Worm (Caenorhabditis elegans): ENCODE measurements around the gene best-4.

best-4 gene

DNA sequence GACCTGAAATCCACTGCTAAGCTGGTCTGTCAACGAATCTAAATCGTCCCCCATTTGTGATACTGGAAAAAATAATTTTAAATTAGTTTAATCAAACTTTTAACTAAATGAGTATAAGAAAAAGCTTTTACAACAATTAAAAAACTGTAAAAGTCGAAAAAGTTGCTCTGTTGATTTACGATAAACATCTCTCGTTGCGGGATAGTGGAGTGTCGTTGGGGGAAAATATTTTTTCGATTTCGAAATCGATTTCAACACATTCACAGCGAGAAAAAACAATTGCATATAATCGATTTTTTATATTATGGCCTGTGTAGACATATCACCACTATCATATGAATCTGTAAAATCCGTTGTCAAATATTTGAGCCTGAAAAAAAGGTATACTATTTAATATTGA is 19.8 kb upstream of the best-4 start, which contains the start of the genes F23F1.5 and fbxc-54:
Gene F23F1.5 (minus strand): TSS at position 64 of the 400 bp plus-strand sequence.
Gene fbxc-54 (plus strand): TSS at position 199 of the 400 bp plus-strand sequence.
- TF ChIP-seq unc-130 (tag; optimal IDR thresholded peaks at IDR 0.05): no peak
- TF ChIP-seq efl-1 (optimal IDR thresholded peaks at IDR 0.05): peak; percentile 29 to 51
- TF ChIP-seq efl-1 (GFP tag; optimal IDR thresholded peaks at IDR 0.05 in 1 of 2): peak; percentile 44 to 77
- no peak for TF ChIP-seq mdl-1 (tag; optimal IDR thresholded peaks at IDR 0.05)
- peak; percentile 17 for TF ChIP-seq F16B12.6 (tag; optimal IDR thresholded peaks at IDR 0.05)
- TF ChIP-seq lin-35 (GFP tag; optimal IDR thresholded peaks at IDR 0.05): peak; percentile 16 to 55
- peak; percentile 2 for TF ChIP-seq nhr-47 (tag; optimal IDR thresholded peaks at IDR 0.05)
- TF ChIP-seq mab-9 (GFP tag; IDR thresholded peaks at IDR 0.05): no peak
- peak; percentile 27 for TF ChIP-seq snpc-4 (tag; optimal IDR thresholded peaks at IDR 0.05)
- TF ChIP-seq skn-1 (tag; optimal IDR thresholded peaks at IDR 0.05): peak; percentile 89
- peak; percentile 43 for TF ChIP-seq zip-4 (GFP tag; optimal IDR thresholded peaks at IDR 0.05)
- TF ChIP-seq dpl-1 (GFP tag; optimal IDR thresholded peaks at IDR 0.05): peak; percentile 1 to 58 (median 4)
- peak; percentile 46 for TF ChIP-seq C16A3.4 (tag; optimal IDR thresholded peaks at IDR 0.05)
- TF ChIP-seq lsy-2 (tag; optimal IDR thresholded peaks at IDR 0.05): peak in 1 of 2 experiments; percentile 74
- no peak for TF ChIP-seq sox-4 (tag; optimal IDR thresholded peaks at IDR 0.05)
- peak in 1 of 3 experiments; percentile 57 for TF ChIP-seq ceh-82 (tag; optimal IDR thresholded peaks at IDR 0.05)
- peak; percentile 16 for TF ChIP-seq blmp-1 (tag; optimal IDR thresholded peaks at IDR 0.05)
- TF ChIP-seq lin-15B (tag; optimal IDR thresholded peaks at IDR 0.05): peak; percentile 22

DNA sequence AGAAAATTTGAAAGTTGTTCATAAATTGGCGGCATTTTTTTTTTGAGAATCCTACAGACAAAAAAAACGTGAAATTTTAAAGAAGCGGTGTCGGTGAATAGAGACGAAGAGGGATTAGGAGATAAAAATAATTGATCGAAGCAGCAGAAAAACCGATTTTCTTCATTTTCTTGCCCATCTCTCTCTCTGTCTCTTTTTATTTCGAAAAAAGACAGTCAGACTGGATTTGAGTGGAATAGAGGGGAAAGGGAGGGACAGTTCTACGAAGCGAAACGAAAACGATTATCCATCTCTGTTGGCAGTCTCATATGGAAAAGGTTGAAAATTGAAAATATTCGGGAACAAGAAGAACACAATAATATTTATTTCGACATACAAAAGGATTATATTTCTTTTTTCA is 17.9 kb upstream of the best-4 start:
- no peak for TF ChIP-seq nhr-76 (tag; optimal IDR thresholded peaks at IDR 0.05)
- TF ChIP-seq grh-1 (GFP tag; IDR thresholded peaks at IDR 0.05): no peak
- TF ChIP-seq blmp-1 (tag; optimal IDR thresholded peaks at IDR 0.05): peak; percentile 61
- no peak for TF ChIP-seq dsc-1 (tag; optimal IDR thresholded peaks at IDR 0.05)
- no peak for TF ChIP-seq lin-14 (GFP tag; optimal IDR thresholded peaks at IDR 0.05)

DNA sequence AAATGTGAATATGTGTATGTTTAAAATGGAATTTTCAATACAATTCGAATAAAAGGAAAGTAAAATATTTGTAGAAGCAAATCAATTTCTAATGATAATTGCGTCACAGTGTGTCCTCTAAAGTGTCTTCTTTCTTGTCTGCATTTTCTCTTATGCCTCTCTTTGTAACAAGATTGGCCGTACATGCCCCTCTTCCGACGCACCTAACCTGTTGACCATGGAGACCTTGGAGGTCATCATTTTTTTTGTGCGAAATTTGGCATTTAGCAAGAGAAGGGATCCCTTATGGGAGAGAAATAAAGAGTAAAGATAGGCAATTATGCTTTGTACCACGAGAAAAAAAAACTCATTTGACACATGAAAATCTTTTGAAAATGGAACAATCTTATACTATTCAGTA is 16.6 kb upstream of the best-4 start, which contains the start of gene F23F1.4:
Gene F23F1.4 (minus strand): TSS at position 141 of the 400 bp plus-strand sequence.
- TF ChIP-seq C04F5.9 (tag; optimal IDR thresholded peaks at IDR 0.05) (no peak), fkh-8 (tag; optimal IDR thresholded peaks at IDR 0.05) (no peak), blmp-1 (tag; optimal IDR thresholded peaks at IDR 0.05) (peak; percentile 49), sptf-1 (tag; optimal IDR thresholded peaks at IDR 0.05) (no peak), hlh-17 (GFP tag; optimal IDR thresholded peaks at IDR 0.05; ENCODE audit: borderline replicate concordance) (no peak), nhr-85 (tag) (peak; percentile 82), irx-1 (tag; optimal IDR thresholded peaks at IDR 0.05) (peak; percentile 13), Y116A8C.19 (tag; optimal IDR thresholded peaks at IDR 0.05; ENCODE audit: borderline replicate concordance) (no peak), snu-23 (GFP tag; optimal IDR thresholded peaks at IDR 0.05) (peak; percentile 34), ceh-63 (GFP tag; optimal IDR thresholded peaks at IDR 0.05) (no peak), unc-98 (GFP tag; IDR thresholded peaks at IDR 0.05) (no peak), unc-30 (tag; optimal IDR thresholded peaks at IDR 0.05) (no peak), efl-1 (optimal IDR thresholded peaks at IDR 0.05) (no peak), efl-1 (GFP tag; optimal IDR thresholded peaks at IDR 0.05 in 1 of 2) (peak in 1 of 2 experiments; percentile 69), rnt-1 (tag; optimal IDR thresholded peaks at IDR 0.05) (no peak), lin-14 (GFP tag; optimal IDR thresholded peaks at IDR 0.05) (peak; percentile 25)

DNA sequence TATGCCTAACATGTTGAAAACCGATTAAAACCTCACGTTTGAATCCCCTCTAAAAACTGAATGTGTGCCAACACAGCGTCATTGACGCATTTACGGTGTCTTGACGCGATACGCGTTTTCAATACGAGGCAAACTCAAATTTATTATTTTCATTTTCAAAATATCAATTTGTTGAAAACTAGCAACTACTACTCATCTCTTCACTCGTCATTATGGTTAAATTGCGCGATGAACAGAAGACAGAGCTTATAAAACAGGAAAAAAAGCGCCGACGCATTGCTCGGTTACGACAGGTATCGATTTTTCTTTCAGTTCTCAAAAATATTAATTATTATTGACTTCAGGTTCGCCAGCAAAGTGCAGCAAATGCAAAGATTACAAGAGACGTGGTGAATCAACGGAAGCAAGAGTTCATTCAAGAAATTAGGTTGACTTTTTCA is 12.9 kb upstream of the best-4 start, which contains the start of gene enee-1:
Gene enee-1 (plus strand): TSS at position 108 of the 440 bp plus-strand sequence.
- TF ChIP-seq C16A3.4 (tag; optimal IDR thresholded peaks at IDR 0.05) (peak; percentile 91), ets-5 (GFP tag; IDR thresholded peaks at IDR 0.05) (0 out of 2 replicates have a peak, but pooled peaks have one; percentile 83), grh-1 (GFP tag; IDR thresholded peaks at IDR 0.05) (peak; percentile 72), lin-35 (GFP tag; optimal IDR thresholded peaks at IDR 0.05) (peak; percentile 98 to 100), egl-13 (tag; optimal IDR thresholded peaks at IDR 0.05) (peak; percentile 71), pqm-1 (tag; optimal IDR thresholded peaks at IDR 0.05) (no peak), nhr-90 (tag; optimal IDR thresholded peaks at IDR 0.05; ENCODE audit: poor library complexity) (peak; percentile 72), ceh-88 (GFP tag; IDR thresholded peaks at IDR 0.05) (peak; percentile 72), vab-15 (tag; optimal IDR thresholded peaks at IDR 0.05) (no peak), fkh-4 (tag; optimal IDR thresholded peaks at IDR 0.05; ENCODE audit: borderline replicate concordance) (peak; percentile 50), mab-9 (GFP tag; IDR thresholded peaks at IDR 0.05) (peak; percentile 56), pax-3 (tag; optimal IDR thresholded peaks at IDR 0.05) (peak; percentile 66), hlh-4 (tag; optimal IDR thresholded peaks at IDR 0.05) (no peak), elt-2 (tag; optimal IDR thresholded peaks at IDR 0.05) (peak; percentile 45), lin-39 (tag; optimal IDR thresholded peaks at IDR 0.05) (peak; percentile 89), nhr-237 (tag; optimal IDR thresholded peaks at IDR 0.05) (peak; percentile 22), nhr-84 (tag; optimal IDR thresholded peaks at IDR 0.05) (no peak), nhr-28 (tag; optimal IDR thresholded peaks at IDR 0.05) (no peak)
